Worm (Caenorhabditis elegans): Measurements from ENCODE around the gene C36E6.2.

- TF ChIP-seq snpc-4 (tag; optimal IDR thresholded peaks at IDR 0.05) (no peak), sox-4 (tag; optimal IDR thresholded peaks at IDR 0.05) (no peak), lsy-2 (tag; optimal IDR thresholded peaks at IDR 0.05) (no peak), ama-1 (optimal IDR thresholded peaks at IDR 0.05) (no peak), jun-1 (tag; optimal IDR thresholded peaks at IDR 0.05) (peak; percentile 14), elt-2 (tag; optimal IDR thresholded peaks at IDR 0.05) (peak; percentile 74), isw-1 (GFP tag; IDR thresholded peaks at IDR 0.05) (no peak), unc-30 (tag; optimal IDR thresholded peaks at IDR 0.05) (no peak), rnt-1 (tag; optimal IDR thresholded peaks at IDR 0.05) (no peak), lin-35 (GFP tag; optimal IDR thresholded peaks at IDR 0.05) (peak in 1 of 2 experiments; percentile 37), skn-1 (tag; optimal IDR thresholded peaks at IDR 0.05) (no peak), elt-3 (tag; optimal IDR thresholded peaks at IDR 0.05) (no peak)
These were observed 20.2 kb downstream of the C36E6.2 start for ce11 chrX:17471703-17472102.

Measured in whole organism, L1 larva.